Fruit fly (Drosophila melanogaster) whole organism, embryonic: Measurements from ENCODE around the gene Nckx30C.

Source experiments
- BEAF-32 ChIP-seq: fragments of 200-800 bp; sonication (Bioruptor generic); optimal IDR thresholded peaks from 3 replicates; lab custom pipeline; 2017; ENCODE audit warnings: missing biosample characterization, missing genetic modification characterization, mild to moderate bottlenecking, moderate library complexity, missing genetic modification reagents
- CG10543 ChIP-seq: fragments of 200-800 bp; sonication (Bioruptor generic); optimal IDR thresholded peaks from 3 replicates; lab custom pipeline; 2017; ENCODE audit warnings: missing biosample characterization, mild to moderate bottlenecking, missing genetic modification characterization, moderate library complexity
- CG12659 ChIP-seq: fragments of 200-800 bp; sonication (Bioruptor generic); optimal IDR thresholded peaks from 3 replicates; lab custom pipeline; 2017; ENCODE audit warnings: mild to moderate bottlenecking, missing biosample characterization, missing genetic modification reagents, missing genetic modification characterization
- CG12744 ChIP-seq: fragments of 200-800 bp; sonication (Bioruptor generic); optimal IDR thresholded peaks from 2 replicates; lab custom pipeline; 2016; ENCODE audit warnings: missing biosample characterization, missing genetic modification characterization
- CG13296 ChIP-seq: fragments of 200-800 bp; sonication (Bioruptor generic); optimal IDR thresholded peaks from 3 replicates; lab custom pipeline; 2018; ENCODE audit warnings: missing biosample characterization, mild to moderate bottlenecking, missing genetic modification characterization
- CG15479 ChIP-seq: fragments of 200-800 bp; sonication (Bioruptor generic); optimal IDR thresholded peaks from 3 replicates; lab custom pipeline; 2019; ENCODE audit warnings: missing biosample characterization, mild to moderate bottlenecking, missing genetic modification characterization, moderate library complexity
- CG17359 ChIP-seq: fragments of 200-800 bp; sonication (Bioruptor generic); optimal IDR thresholded peaks from 3 replicates; lab custom pipeline; 2018; ENCODE audit warnings: missing biosample characterization, mild to moderate bottlenecking, missing genetic modification characterization, moderate library complexity
- CG5953 ChIP-seq: fragments of 200-800 bp; sonication (Bioruptor generic); IDR thresholded peaks from 2 replicates; pipeline ENCODE4 v1.3.6; 2022; ENCODE audit warnings: missing biosample characterization, missing genetic modification characterization
- CG6683 ChIP-seq: fragments of 200-800 bp; sonication (Bioruptor generic); optimal IDR thresholded peaks from 2 replicates; lab custom pipeline; 2017; ENCODE audit warnings: missing biosample characterization, mild to moderate bottlenecking, missing genetic modification characterization, missing genetic modification reagents
- CG8290 ChIP-seq, 3 experiments: fragments of 200-800 bp; sonication (Bioruptor generic); optimal IDR thresholded peaks; 2 replicates each; lab custom pipeline; 2016 to 2019; ENCODE audit warnings: missing biosample characterization in 3 of 3, missing genetic modification characterization in 3 of 3, mild to moderate bottlenecking in 2 of 3, moderate library complexity in 1 of 3
- CG8359 ChIP-seq: fragments of 200-800 bp; sonication (Bioruptor generic); optimal IDR thresholded peaks from 2 replicates; lab custom pipeline; 2017; ENCODE audit warnings: missing biosample characterization, mild to moderate bottlenecking, missing genetic modification characterization, borderline replicate concordance
- CG8765 ChIP-seq: fragments of 200-800 bp; sonication (Bioruptor generic); IDR thresholded peaks from 2 replicates; pipeline ENCODE4 v1.3.6; 2022; ENCODE audit warnings: missing biosample characterization, missing genetic modification characterization
- CG8924 ChIP-seq: fragments of 200-800 bp; optimal IDR thresholded peaks from 3 replicates; lab custom pipeline; 2019; ENCODE audit warnings: missing biosample characterization, mild to moderate bottlenecking, missing genetic modification characterization, moderate library complexity
- CG8944 ChIP-seq: fragments of 200-800 bp; sonication (Bioruptor generic); optimal IDR thresholded peaks from 3 replicates; lab custom pipeline; 2016; ENCODE audit warnings: missing biosample characterization, missing genetic modification characterization
- Chrac-16 ChIP-seq: fragments of 200-800 bp; sonication (Bioruptor generic); optimal IDR thresholded peaks from 3 replicates; lab custom pipeline; 2016; ENCODE audit warnings: missing biosample characterization, missing genetic modification characterization
- E2f2 ChIP-seq: fragments of 200-800 bp; sonication (Bioruptor generic); IDR thresholded peaks from 2 replicates; pipeline ENCODE4 v1.3.6; 2022; ENCODE audit warnings: missing biosample characterization, missing genetic modification characterization
- HLHmδ ChIP-seq: fragments of 200-800 bp; sonication (Bioruptor generic); optimal IDR thresholded peaks from 2 replicates; lab custom pipeline; 2018; ENCODE audit warnings: missing biosample characterization, mild to moderate bottlenecking, missing genetic modification characterization, moderate library complexity
- HmgZ ChIP-seq: fragments of 200-800 bp; sonication (Bioruptor generic); optimal IDR thresholded peaks from 2 replicates; lab custom pipeline; 2018; ENCODE audit warnings: missing biosample characterization, mild to moderate bottlenecking, missing genetic modification characterization
- Max ChIP-seq: fragments of 200-800 bp; sonication (Bioruptor generic); optimal IDR thresholded peaks from 2 replicates; lab custom pipeline; 2016; ENCODE audit warnings: missing biosample characterization, mild to moderate bottlenecking, missing genetic modification characterization
- Mes4 ChIP-seq: fragments of 200-800 bp; sonication (Bioruptor generic); optimal IDR thresholded peaks from 2 replicates; lab custom pipeline; 2016; ENCODE audit warnings: missing biosample characterization, missing genetic modification characterization
- Myb ChIP-seq: fragments of 200-800 bp; sonication (Bioruptor generic); optimal IDR thresholded peaks from 2 replicates; lab custom pipeline; 2016; ENCODE audit warnings: missing biosample characterization, missing genetic modification characterization
- Neu2 ChIP-seq: fragments of 200-800 bp; sonication (Bioruptor generic); optimal IDR thresholded peaks from 3 replicates; lab custom pipeline; 2016; ENCODE audit warnings: missing biosample characterization, missing genetic modification characterization, borderline replicate concordance
- amos ChIP-seq: fragments of 200-800 bp; sonication (Bioruptor generic); IDR thresholded peaks from 2 replicates; pipeline ENCODE4 v1.3.6; 2022; ENCODE audit warnings: missing biosample characterization, missing genetic modification characterization; ENCODE audit not compliant: partially characterized antibody
- ash1 ChIP-seq: fragments of 200-800 bp; sonication (Bioruptor generic); optimal IDR thresholded peaks from 2 replicates; lab custom pipeline; 2018; ENCODE audit warnings: missing biosample characterization, mild to moderate bottlenecking, missing genetic modification characterization
- chinmo ChIP-seq: fragments of 200-800 bp; sonication (Bioruptor generic); IDR thresholded peaks from 4 replicates; pipeline ENCODE4 v1.3.6; 2022; ENCODE audit warnings: missing biosample characterization, missing genetic modification characterization; ENCODE audit not compliant: partially characterized antibody
- crp ChIP-seq, 2 experiments: fragments of 200-800 bp; sonication (Bioruptor generic); optimal IDR thresholded peaks; 2 replicates in 1 of 2; 3 replicates in 1 of 2; lab custom pipeline; 2017; ENCODE audit warnings: missing biosample characterization in 2 of 2, missing genetic modification characterization in 2 of 2, mild to moderate bottlenecking in 1 of 2, moderate library complexity in 1 of 2
- dm ChIP-seq: fragments of 200-800 bp; sonication (Bioruptor generic); optimal IDR thresholded peaks from 3 replicates; lab custom pipeline; 2016; ENCODE audit warnings: missing biosample characterization, missing genetic modification characterization
- dysf ChIP-seq: fragments of 200-800 bp; sonication (Bioruptor generic); IDR thresholded peaks from 3 replicates; pipeline ENCODE4 v1.3.6; 2022; ENCODE audit warnings: missing biosample characterization, missing genetic modification characterization
- ems ChIP-seq: fragments of 200-800 bp; sonication (Bioruptor generic); optimal IDR thresholded peaks from 3 replicates; lab custom pipeline; 2016; ENCODE audit warnings: missing biosample characterization, missing genetic modification characterization
- ewg ChIP-seq: fragments of 200-800 bp; sonication (Bioruptor generic); optimal IDR thresholded peaks from 3 replicates; lab custom pipeline; 2017; ENCODE audit warnings: mild to moderate bottlenecking, missing biosample characterization, missing genetic modification reagents, missing genetic modification characterization
- ftz-f1 ChIP-seq: fragments of 200-800 bp; sonication (Bioruptor generic); optimal IDR thresholded peaks from 2 replicates; lab custom pipeline; 2016; ENCODE audit warnings: missing biosample characterization, missing genetic modification characterization
- gcm2 ChIP-seq: fragments of 200-800 bp; sonication (Bioruptor generic); optimal IDR thresholded peaks from 2 replicates; lab custom pipeline; 2016; ENCODE audit warnings: missing biosample characterization, missing genetic modification characterization
- gsb ChIP-seq: fragments of 200-800 bp; sonication (Bioruptor generic); IDR thresholded peaks from 2 replicates; pipeline ENCODE4 v1.3.6; 2022; ENCODE audit warnings: missing biosample characterization, missing genetic modification characterization
- ken ChIP-seq: fragments of 200-800 bp; sonication (Bioruptor generic); IDR thresholded peaks from 3 replicates; pipeline ENCODE4 v1.3.6; 2022; ENCODE audit warnings: missing biosample characterization, missing genetic modification characterization
- kni ChIP-seq: fragments of 200-800 bp; sonication (Bioruptor generic); optimal IDR thresholded peaks from 3 replicates; lab custom pipeline; 2017; ENCODE audit warnings: mild to moderate bottlenecking, missing biosample characterization, missing genetic modification reagents, missing genetic modification characterization
- nerfin-1 ChIP-seq: fragments of 200-800 bp; sonication (Bioruptor generic); optimal IDR thresholded peaks from 3 replicates; lab custom pipeline; 2019; ENCODE audit warnings: missing biosample characterization, mild to moderate bottlenecking, missing genetic modification characterization, moderate library complexity
- pb ChIP-seq: fragments of 200-800 bp; sonication (Bioruptor generic); optimal IDR thresholded peaks from 3 replicates; lab custom pipeline; 2016; ENCODE audit warnings: missing biosample characterization, missing genetic modification characterization
- peb ChIP-seq: fragments of 200-800 bp; sonication (Bioruptor generic); IDR thresholded peaks from 2 replicates; pipeline ENCODE4 v1.3.6; 2022; ENCODE audit warnings: missing biosample characterization, missing genetic modification characterization
- pita ChIP-seq: fragments of 200-800 bp; sonication (Bioruptor generic); optimal IDR thresholded peaks from 2 replicates; lab custom pipeline; 2017; ENCODE audit warnings: missing biosample characterization, mild to moderate bottlenecking, missing genetic modification characterization
- pnt ChIP-seq: fragments of 200-800 bp; sonication (Bioruptor generic); optimal IDR thresholded peaks from 3 replicates; lab custom pipeline; 2016; ENCODE audit warnings: missing biosample characterization, missing genetic modification characterization
- pum ChIP-seq: fragments of 200-800 bp; sonication (Bioruptor generic); optimal IDR thresholded peaks from 2 replicates; lab custom pipeline; 2016; ENCODE audit warnings: missing biosample characterization, missing genetic modification characterization
- pzg ChIP-seq: fragments of 200-800 bp; sonication (Bioruptor generic); optimal IDR thresholded peaks from 3 replicates; lab custom pipeline; 2018; ENCODE audit warnings: missing biosample characterization, mild to moderate bottlenecking, missing genetic modification characterization, moderate library complexity
- scrt ChIP-seq: fragments of 200-800 bp; sonication (Bioruptor generic); optimal IDR thresholded peaks from 2 replicates; lab custom pipeline; 2018; ENCODE audit warnings: missing biosample characterization, mild to moderate bottlenecking, missing genetic modification characterization, moderate library complexity
- sens ChIP-seq: fragments of 200-800 bp; sonication (Bioruptor generic); peaks from one replicate; lab custom pipeline; 2016; ENCODE audit warnings: missing biosample characterization, missing genetic modification characterization
- sisA ChIP-seq: fragments of 200-800 bp; sonication (Bioruptor generic); IDR thresholded peaks from 2 replicates; pipeline ENCODE4 v1.3.6; 2022; ENCODE audit warnings: missing biosample characterization, missing genetic modification characterization
- sr ChIP-seq: fragments of 200-800 bp; sonication (Bioruptor generic); IDR thresholded peaks from 3 replicates; pipeline ENCODE4 v1.3.6; 2022; ENCODE audit warnings: missing biosample characterization, missing genetic modification characterization
- trem ChIP-seq: fragments of 200-800 bp; optimal IDR thresholded peaks from 3 replicates; lab custom pipeline; 2019; ENCODE audit warnings: missing biosample characterization, mild to moderate bottlenecking, missing genetic modification characterization, moderate library complexity
- trh ChIP-seq: fragments of 200-800 bp; sonication (Bioruptor generic); optimal IDR thresholded peaks from 2 replicates; lab custom pipeline; 2016; ENCODE audit warnings: missing biosample characterization, missing genetic modification characterization
- tx ChIP-seq: fragments of 200-800 bp; sonication (Bioruptor generic); optimal IDR thresholded peaks from 2 replicates; lab custom pipeline; 2016; ENCODE audit warnings: missing biosample characterization, missing genetic modification characterization
- unpg ChIP-seq: fragments of 200-800 bp; sonication (Bioruptor generic); optimal IDR thresholded peaks from 3 replicates; lab custom pipeline; 2018; ENCODE audit warnings: missing biosample characterization, mild to moderate bottlenecking, missing genetic modification characterization, moderate library complexity

The Nckx30C gene

dm6 chr2L:9790535-9790992 lies 44.3 kb upstream of the Nckx30C start, which contains the start of gene CG4036 (continued):
- no peak for TF ChIP-seq pum (GFP tag; lab: Kevin White, UChicago)
- TF ChIP-seq unpg, result no peak
- TF ChIP-seq tx (GFP tag; lab: Kevin White, UChicago), result no peak
- no peak for TF ChIP-seq pita (GFP tag; lab: Kevin White, UChicago)
- TF ChIP-seq CG8944 (GFP tag; lab: Kevin White, UChicago), result no peak
- peak; percentile 94 for TF ChIP-seq pzg (GFP tag; lab: Kevin White, UChicago)
- no peak for TF ChIP-seq peb
- TF ChIP-seq nerfin-1, result no peak
- no peak for TF ChIP-seq crp (GFP tag; optimal IDR thresholded peaks at IDR 0.05; lab: Kevin White, UChicago)
- TF ChIP-seq trh, result no peak
- TF ChIP-seq sr (GFP tag; lab: Robert Waterston, UW), result no peak
- no peak for TF ChIP-seq CG8924 (tag; lab: Kevin White, UChicago)
- TF ChIP-seq ken (GFP tag; lab: Robert Waterston, UW), result no peak
- no peak for TF ChIP-seq gsb (GFP tag; lab: Robert Waterston, UW)
- TF ChIP-seq BEAF-32, result peak; percentile 52
- no peak for TF ChIP-seq Mes4 (GFP tag; lab: Kevin White, UChicago)
- TF ChIP-seq ash1 (GFP tag; lab: Kevin White, UChicago), result no peak
- peak; percentile 46 for TF ChIP-seq ftz-f1 (GFP tag; lab: Kevin White, UChicago)
- TF ChIP-seq CG5953, result no peak
- TF ChIP-seq gcm2, result no peak
- TF ChIP-seq amos, result peak; percentile 30; the same call in 1 of the 2 replicates
- TF ChIP-seq scrt (GFP tag; lab: Kevin White, UChicago), result no peak
- no peak for TF ChIP-seq ems
- TF ChIP-seq Myb (GFP tag; lab: Kevin White, UChicago), result peak; percentile 93
- TF ChIP-seq CG12744 (GFP tag; lab: Kevin White, UChicago), result no peak
- TF ChIP-seq HmgZ (tag; lab: Kevin White, UChicago), result peak; percentile 54
- TF ChIP-seq pnt, result no peak
- peak; percentile 51; the same call in 1 of the 2 replicates for TF ChIP-seq E2f2
- TF ChIP-seq CG17359 (tag; lab: Kevin White, UChicago), result no peak
- TF ChIP-seq pb (GFP tag; lab: Kevin White, UChicago), result no peak
- TF ChIP-seq CG12659 (GFP tag; lab: Kevin White, UChicago), result peak; percentile 62
- no peak for TF ChIP-seq CG13296 (GFP tag; lab: Kevin White, UChicago)
- TF ChIP-seq dysf (GFP tag; lab: Robert Waterston, UW), result no peak
- no peak for TF ChIP-seq ewg
- no peak for TF ChIP-seq CG8290 (GFP tag; optimal IDR thresholded peaks at IDR 0.05; lab: Kevin White, UChicago)
- peak in 1 of 2 experiments; percentile 54 for TF ChIP-seq CG8290 (tag; optimal IDR thresholded peaks at IDR 0.05; lab: Kevin White, UChicago)
- no peak for TF ChIP-seq CG8359 (GFP tag; lab: Kevin White, UChicago)
- TF ChIP-seq kni, result no peak
- TF ChIP-seq trem (tag; lab: Kevin White, UChicago), result peak; percentile 60
- TF ChIP-seq HLHmδ (GFP tag; lab: Kevin White, UChicago), result peak; percentile 17
- no peak for TF ChIP-seq CG15479 (GFP tag; lab: Kevin White, UChicago)
- no peak for TF ChIP-seq sisA (GFP tag; lab: Robert Waterston, UW)
- TF ChIP-seq CG6683 (GFP tag; lab: Kevin White, UChicago), result no peak
- peak; percentile 50 for TF ChIP-seq sens (GFP tag; lab: Kevin White, UChicago)
- TF ChIP-seq chinmo (GFP tag; lab: Robert Waterston, UW), result 0 out of 4 replicates have a peak, but pooled peaks have one; percentile 35
- no peak for TF ChIP-seq Chrac-16 (GFP tag; lab: Kevin White, UChicago)
- no peak for TF ChIP-seq CG10543
- peak; percentile 10 for TF ChIP-seq Max (GFP tag; lab: Kevin White, UChicago)
- TF ChIP-seq CG8765 (GFP tag; lab: Robert Waterston, UW), result no peak
- no peak for TF ChIP-seq Neu2 (GFP tag; lab: Kevin White, UChicago)
- peak; percentile 75 for TF ChIP-seq dm (GFP tag; lab: Kevin White, UChicago)
